Fruit fly (Drosophila melanogaster): ENCODE data around the gene CG33272.

CG33272 gene

dm6 chr3L:11512375-11513096, 2.1 kb upstream of the CG33272 start (continued):
- TF ChIP-seq CG34376 (GFP tag; optimal IDR thresholded peaks at IDR 0.05) (peak; percentile 34), chm (GFP tag; IDR thresholded peaks at IDR 0.05) (peak; percentile 68; the same call in 1 of the 2 replicates), Sry-β (GFP tag; optimal IDR thresholded peaks at IDR 0.05) (peak; percentile 16), CG14050 (GFP tag; IDR thresholded peaks at IDR 0.05) (peak; percentile 15; the same call in 1 of the 3 replicates), CG17829 (tag; optimal IDR thresholded peaks at IDR 0.05) (peak; percentile 20), Nf-YA (GFP tag; IDR thresholded peaks at IDR 0.05) (peak; percentile 16; the same call in 1 of the 2 replicates), fd64A (GFP tag; optimal IDR thresholded peaks at IDR 0.05) (peak; percentile 35), CG18262 (tag; optimal IDR thresholded peaks at IDR 0.05) (peak; percentile 26)

dm6 chr3L:11511921-11512320, 1.5 kb upstream of the CG33272 start, which contains the start of gene Sgs3:
Gene Sgs3 (plus strand): TSS chr3L:11512221.
- TF ChIP-seq crp (GFP tag; optimal IDR thresholded peaks at IDR 0.05) (no peak), PHDP (tag; optimal IDR thresholded peaks at IDR 0.05) (no peak), unc-4 (GFP tag; IDR thresholded peaks at IDR 0.05; ENCODE audit: partially characterized antibody) (no peak), sens (GFP tag) (peak; percentile 19), CG6272 (GFP tag; IDR thresholded peaks at IDR 0.05) (no peak), CG11398 (GFP tag; optimal IDR thresholded peaks at IDR 0.05) (no peak), CG11456 (GFP tag; IDR thresholded peaks at IDR 0.05) (no peak), Hey (tag; optimal IDR thresholded peaks at IDR 0.05) (no peak), CG14667 (GFP tag; IDR thresholded peaks at IDR 0.05) (no peak)

DNA sequence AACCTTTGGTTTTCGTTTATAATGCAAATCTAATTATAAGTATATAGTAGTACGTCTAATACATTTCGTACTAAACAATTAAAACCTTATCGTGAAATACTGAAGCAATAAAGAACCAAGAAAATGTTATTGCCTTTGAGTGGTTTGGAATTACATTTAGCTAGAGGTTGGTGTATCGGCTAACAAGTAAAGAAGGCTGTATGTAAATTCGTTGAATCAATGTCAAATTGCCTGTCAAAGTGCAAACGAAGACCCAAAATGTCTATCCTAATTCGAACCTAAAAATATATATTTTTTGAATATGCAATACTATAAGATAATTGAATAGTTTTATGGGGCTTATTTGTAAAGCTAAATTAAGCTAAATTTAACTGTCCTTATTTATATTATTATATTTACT, 854 bp upstream of the CG33272 start:
- TF ChIP-seq CTCF (GFP tag; optimal IDR thresholded peaks at IDR 0.05) (peak; percentile 84), CG32532 (GFP tag; IDR thresholded peaks at IDR 0.05) (no peak), Dip3 (GFP tag; optimal IDR thresholded peaks at IDR 0.05) (no peak), kni (GFP tag; optimal IDR thresholded peaks at IDR 0.05) (no peak), CG2199 (GFP tag; IDR thresholded peaks at IDR 0.05) (peak; percentile 89), chinmo (GFP tag; IDR thresholded peaks at IDR 0.05; ENCODE audit: partially characterized antibody) (0 out of 4 replicates have a peak, but pooled peaks have one; percentile 38), CrebB (tag; optimal IDR thresholded peaks at IDR 0.05) (no peak), CG17829 (tag; optimal IDR thresholded peaks at IDR 0.05) (peak; percentile 9), CG12659 (GFP tag; optimal IDR thresholded peaks at IDR 0.05) (peak; percentile 31), CG14710 (tag; optimal IDR thresholded peaks at IDR 0.05) (peak; percentile 12), Lhr (GFP tag; optimal IDR thresholded peaks at IDR 0.05) (peak; percentile 22), B-H2 (GFP tag; optimal IDR thresholded peaks at IDR 0.05) (no peak), sd (tag; optimal IDR thresholded peaks at IDR 0.05) (peak; percentile 15), ash1 (GFP tag; optimal IDR thresholded peaks at IDR 0.05) (no peak), CG7745 (tag; optimal IDR thresholded peaks at IDR 0.05) (no peak), knrl (GFP tag; IDR thresholded peaks at IDR 0.05; ENCODE audit: partially characterized antibody) (0 out of 3 replicates have a peak, but pooled peaks have one; percentile 29), CG17361 (GFP tag; IDR thresholded peaks at IDR 0.05) (peak; percentile 33; the same call in 1 of the 3 replicates), z (GFP tag; IDR thresholded peaks at IDR 0.05) (peak; percentile 81), psq (GFP tag; optimal IDR thresholded peaks at IDR 0.05) (no peak), Hr78 (GFP tag; optimal IDR thresholded peaks at IDR 0.05) (no peak), D19A (tag; optimal IDR thresholded peaks at IDR 0.05) (no peak), Dp (GFP tag; optimal IDR thresholded peaks at IDR 0.05) (peak; percentile 10), exex (tag; optimal IDR thresholded peaks at IDR 0.05) (peak; percentile 5), Dek (tag; optimal IDR thresholded peaks at IDR 0.05) (peak; percentile 39), HLH4C (GFP tag; IDR thresholded peaks at IDR 0.05; ENCODE audit: partially characterized antibody) (no peak), CG8290 (GFP tag; optimal IDR thresholded peaks at IDR 0.05) (no peak), CG8290 (tag; optimal IDR thresholded peaks at IDR 0.05) (peak in 1 of 2 experiments; percentile 16), CG2678 (tag; optimal IDR thresholded peaks at IDR 0.05) (no peak), pita (GFP tag; optimal IDR thresholded peaks at IDR 0.05) (peak; percentile 60), CG15601 (tag; optimal IDR thresholded peaks at IDR 0.05) (peak; percentile 24), seq (GFP tag; IDR thresholded peaks at IDR 0.05) (no peak)
